Fruit fly (Drosophila melanogaster): ENCODE results near the gene Desi.

DNA sequence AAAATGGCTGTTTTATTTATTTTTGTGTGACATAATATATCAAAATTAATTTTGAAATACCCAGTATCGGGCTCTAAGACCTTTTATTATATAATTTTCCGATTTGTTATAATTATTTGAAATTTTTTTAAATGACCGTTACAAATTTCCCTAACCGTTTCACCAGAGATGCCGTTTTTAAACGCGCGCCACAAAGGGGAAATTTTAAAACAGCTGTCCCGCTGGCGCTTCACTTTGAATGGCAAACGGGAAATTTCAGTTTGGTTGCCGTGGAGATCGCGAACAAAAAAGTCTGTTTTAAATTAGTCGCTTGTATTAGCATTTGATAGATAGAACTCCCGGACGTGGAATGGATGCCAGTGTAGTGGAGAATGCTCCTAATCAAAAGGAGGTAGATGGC lies 35.7 kb downstream of the Desi start, which contains the start of the genes CG14693 and TTLL15:
- no peak for TF ChIP-seq dsf (GFP tag; optimal IDR thresholded peaks at IDR 0.05; ENCODE audit: borderline replicate concordance)
- TF ChIP-seq OdsH (GFP tag; optimal IDR thresholded peaks at IDR 0.05) = no peak
- TF ChIP-seq Mio (GFP tag; optimal IDR thresholded peaks at IDR 0.05) = no peak
- no peak for TF ChIP-seq CrebA (GFP tag; optimal IDR thresholded peaks at IDR 0.05; ENCODE audit: borderline replicate concordance)
- TF ChIP-seq h (GFP tag; optimal IDR thresholded peaks at IDR 0.05) = no peak
- no peak for TF ChIP-seq CG9705 (GFP tag; optimal IDR thresholded peaks at IDR 0.05)
- no peak for TF ChIP-seq lola (GFP tag; optimal IDR thresholded peaks at IDR 0.05)
- no peak for TF ChIP-seq jim (GFP tag; optimal IDR thresholded peaks at IDR 0.05)
- TF ChIP-seq usp (GFP tag; optimal IDR thresholded peaks at IDR 0.05) = no peak
- no peak for TF ChIP-seq fru (GFP tag; optimal IDR thresholded peaks at IDR 0.05)
- TF ChIP-seq Myc (optimal IDR thresholded peaks at IDR 0.05) = peak; percentile 48
- no peak for TF ChIP-seq Dfd (GFP tag; optimal IDR thresholded peaks at IDR 0.05)
- TF ChIP-seq rgr (GFP tag; optimal IDR thresholded peaks at IDR 0.05) = no peak

Measured in whole organism, wandering third instar larva.